Worm (Caenorhabditis elegans): ENCODE data around the gene F40F11.3.

DNA sequence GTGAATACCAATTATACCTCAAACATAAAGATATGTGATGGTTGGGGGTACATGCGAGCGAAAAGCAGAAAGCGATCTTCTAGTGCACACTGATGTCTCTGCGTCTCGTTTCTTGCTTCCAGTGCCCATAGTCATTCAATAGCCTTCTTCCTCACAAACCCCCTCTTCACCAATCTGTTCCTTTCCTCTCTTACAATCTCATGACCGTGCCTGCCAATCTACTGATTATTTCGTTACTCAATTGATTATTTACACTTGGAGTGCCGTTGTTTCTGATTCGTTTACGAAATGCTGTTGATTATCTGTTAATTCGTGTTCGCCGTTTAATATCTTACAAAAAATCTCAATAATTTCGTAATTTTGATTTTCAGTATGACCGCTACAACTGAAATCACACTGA, 8.9 kb downstream of the F40F11.3 start:
- TF ChIP-seq cog-1 (tag; optimal IDR thresholded peaks at IDR 0.05) = no peak
- no peak for TF ChIP-seq ztf-23 (GFP tag; IDR thresholded peaks at IDR 0.05)
- no peak for TF ChIP-seq flt-1 (GFP tag; IDR thresholded peaks at IDR 0.05)
- TF ChIP-seq ref-1 (GFP tag; conservative IDR thresholded peaks at IDR 0.05) = no peak
- TF ChIP-seq klf-2 (GFP tag; conservative IDR thresholded peaks at IDR 0.05) = no peak
- no peak for TF ChIP-seq ztf-29 (GFP tag; IDR thresholded peaks at IDR 0.05)
- no peak for TF ChIP-seq T22C8.4 (GFP tag; IDR thresholded peaks at IDR 0.05)
- TF ChIP-seq med-1 (GFP tag; optimal IDR thresholded peaks at IDR 0.05; ENCODE audit: insufficient read depth) = no peak
- no peak for TF ChIP-seq tab-1 (GFP tag; IDR thresholded peaks at IDR 0.05)
